Worm (Caenorhabditis elegans) whole organism, L1 larva: ENCODE data around the gene Y50E8A.5.
A peak's percentile ranks its signal among the peaks of the same experiment; 100 is the strongest.

Source experiments
- C16A3.4 ChIP-seq: fragments of 150-350 bp; optimal IDR thresholded peaks from 2 replicates; lab custom pipeline; 2014; ENCODE audit warnings: missing biosample characterization, missing genetic modification characterization
- F16B12.6 ChIP-seq: fragments of 150-350 bp; optimal IDR thresholded peaks from 2 replicates; lab custom pipeline; 2014; ENCODE audit warnings: missing biosample characterization, missing genetic modification characterization
- Y116A8C.19 ChIP-seq: sonication (generic microtip); optimal IDR thresholded peaks from 2 replicates; lab custom pipeline; 2016; ENCODE audit warnings: missing compliant biosample characterization, missing genetic modification characterization, borderline replicate concordance
- aha-1 ChIP-seq: fragments of 150-350 bp; optimal IDR thresholded peaks from 2 replicates; lab custom pipeline; 2014; ENCODE audit warnings: missing biosample characterization, missing genetic modification characterization
- alr-1 ChIP-seq: fragments of 200-800 bp; sonication (Bioruptor generic); optimal IDR thresholded peaks from 2 replicates; lab custom pipeline; 2018; ENCODE audit warnings: borderline replicate concordance, mild to moderate bottlenecking, missing genetic modification characterization, missing compliant biosample characterization
- blmp-1 ChIP-seq: fragments of 150-350 bp; optimal IDR thresholded peaks from 2 replicates; lab custom pipeline; 2014; ENCODE audit warnings: missing biosample characterization, missing genetic modification characterization
- ceh-82 ChIP-seq, 3 experiments: fragments of 150-350 bp in 1 of 3; sonication (generic microtip) in 2 of 3; optimal IDR thresholded peaks; 2 replicates each; lab custom pipeline; 2014 to 2017; ENCODE audit warnings: missing biosample characterization in 3 of 3, missing genetic modification characterization in 3 of 3
- ceh-88 ChIP-seq: fragments of 200-800 bp; sonication (Bioruptor generic); IDR thresholded peaks from 2 replicates; pipeline ENCODE4 v1.3.6; 2022; ENCODE audit warnings: missing genetic modification characterization, missing compliant biosample characterization
- dsc-1 ChIP-seq: sonication (generic microtip); optimal IDR thresholded peaks from 2 replicates; lab custom pipeline; 2016; ENCODE audit warnings: mild to moderate bottlenecking, missing genetic modification characterization, missing compliant biosample characterization
- efl-1 ChIP-seq, 4 experiments: fragments of 150-350 bp; optimal IDR thresholded peaks in 3 of 4; peaks in 1 of 4; 1 replicate in 1 of 4; 2 replicates in 3 of 4; lab custom pipeline; 2014; ENCODE audit warnings: missing biosample characterization in 2 of 4, missing genetic modification characterization in 2 of 4, missing genetic modification reagents in 2 of 4
- efl-3 ChIP-seq: fragments of 200-800 bp; sonication (Bioruptor generic); optimal IDR thresholded peaks from 2 replicates; lab custom pipeline; 2018; ENCODE audit warnings: mild to moderate bottlenecking, missing genetic modification characterization, missing compliant biosample characterization
- egl-27 ChIP-seq, 2 experiments: fragments of 150-350 bp in 1 of 2; sonication (generic microtip); optimal IDR thresholded peaks; 3 replicates each; lab custom pipeline; 2017 to 2018; ENCODE audit warnings: missing biosample characterization in 2 of 2, missing genetic modification characterization in 2 of 2, missing genetic modification reagents in 2 of 2
- elt-3 ChIP-seq, 6 experiments: fragments of 150-350 bp in 1 of 6; sonication (generic microtip); optimal IDR thresholded peaks; 2 replicates each; lab custom pipeline; 2017 to 2018; ENCODE audit warnings: missing biosample characterization in 6 of 6, missing genetic modification characterization in 6 of 6, inconsistent platforms in 1 of 6
- ets-5 ChIP-seq: fragments of 200-800 bp; sonication (Bioruptor generic); IDR thresholded peaks from 2 replicates; pipeline ENCODE4 v1.3.6; 2022; ENCODE audit warnings: missing genetic modification characterization, missing compliant biosample characterization
- grh-1 ChIP-seq: fragments of 200-800 bp; sonication (Bioruptor generic); IDR thresholded peaks from 2 replicates; pipeline ENCODE4 v1.3.6; 2022; ENCODE audit warnings: missing genetic modification reagents, missing genetic modification characterization, missing compliant biosample characterization
- hpl-2 ChIP-seq: fragments of 150-350 bp; optimal IDR thresholded peaks from 2 replicates; lab custom pipeline; 2014; ENCODE audit warnings: missing biosample characterization, missing genetic modification reagents, missing genetic modification characterization
- lin-14 ChIP-seq: fragments of 200-800 bp; sonication (Bioruptor generic); optimal IDR thresholded peaks from 2 replicates; lab custom pipeline; 2018; ENCODE audit warnings: mild to moderate bottlenecking, missing genetic modification characterization, moderate library complexity, missing compliant biosample characterization
- lin-15B ChIP-seq: fragments of 150-350 bp; sonication (generic microtip); optimal IDR thresholded peaks from 3 replicates; lab custom pipeline; 2014; ENCODE audit warnings: missing biosample characterization, missing genetic modification characterization
- lin-35 ChIP-seq, 2 experiments: fragments of 150-350 bp; optimal IDR thresholded peaks; 2 replicates each; lab custom pipeline; 2014; ENCODE audit warnings: missing biosample characterization in 2 of 2, missing genetic modification characterization in 2 of 2, missing genetic modification reagents in 2 of 2
- lin-39 ChIP-seq: fragments of 150-350 bp; optimal IDR thresholded peaks from 2 replicates; lab custom pipeline; 2014; ENCODE audit warnings: missing biosample characterization, missing genetic modification reagents, missing genetic modification characterization
- mab-9 ChIP-seq: fragments of 200-800 bp; sonication (Bioruptor generic); IDR thresholded peaks from 2 replicates; pipeline ENCODE4 v1.3.6; 2022; ENCODE audit warnings: missing genetic modification reagents, missing genetic modification characterization, missing compliant biosample characterization
- mep-1 ChIP-seq: fragments of 150-350 bp; optimal IDR thresholded peaks from 2 replicates; lab custom pipeline; 2014; ENCODE audit warnings: missing biosample characterization, missing genetic modification characterization
- nhr-19 ChIP-seq: fragments of 200-800 bp; sonication (Bioruptor generic); conservative IDR thresholded peaks from 2 replicates; pipeline ENCODE4 v1.3.6; 2022; ENCODE audit warnings: missing genetic modification characterization, missing compliant biosample characterization
- nhr-20 ChIP-seq: sonication (generic microtip); optimal IDR thresholded peaks from 2 replicates; lab custom pipeline; 2016; ENCODE audit warnings: mild to moderate bottlenecking, missing genetic modification characterization, missing compliant biosample characterization
- nhr-237 ChIP-seq: fragments of 150-350 bp; optimal IDR thresholded peaks from 2 replicates; lab custom pipeline; 2014; ENCODE audit warnings: missing biosample characterization, missing genetic modification characterization
- nhr-71 ChIP-seq: sonication (generic microtip); optimal IDR thresholded peaks from 2 replicates; lab custom pipeline; 2016; ENCODE audit warnings: mild to moderate bottlenecking, missing genetic modification characterization, moderate library complexity, missing compliant biosample characterization
- nhr-84 ChIP-seq: sonication (generic microtip); optimal IDR thresholded peaks from 2 replicates; lab custom pipeline; 2017; ENCODE audit warnings: missing biosample characterization, missing genetic modification characterization
- nhr-85 ChIP-seq: sonication (generic microtip); peaks from one replicate; lab custom pipeline; 2016; ENCODE audit warnings: missing genetic modification characterization, inconsistent platforms, missing compliant biosample characterization
- nhr-90 ChIP-seq: sonication (generic microtip); optimal IDR thresholded peaks from 2 replicates; lab custom pipeline; 2016; ENCODE audit warnings: mild to moderate bottlenecking, missing genetic modification characterization, missing compliant biosample characterization; ENCODE audit not compliant: poor library complexity
- pag-3 ChIP-seq: sonication (generic microtip); optimal IDR thresholded peaks from 2 replicates; lab custom pipeline; 2017; ENCODE audit warnings: missing genetic modification characterization, mild to moderate bottlenecking, missing compliant biosample characterization, antibody characterized with exemption, borderline replicate concordance; ENCODE audit not compliant: insufficient read depth
- pqm-1 ChIP-seq: sonication (generic microtip); optimal IDR thresholded peaks from 3 replicates; lab custom pipeline; 2017; ENCODE audit warnings: missing biosample characterization, missing genetic modification characterization
- rnt-1 ChIP-seq: sonication (generic microtip); optimal IDR thresholded peaks from 2 replicates; lab custom pipeline; 2016; ENCODE audit warnings: mild to moderate bottlenecking, missing genetic modification characterization, moderate library complexity, missing compliant biosample characterization
- skn-1 ChIP-seq: fragments of 150-350 bp; optimal IDR thresholded peaks from 2 replicates; lab custom pipeline; 2014; ENCODE audit warnings: missing biosample characterization, missing genetic modification characterization
- snpc-4 ChIP-seq: fragments of 150-350 bp; optimal IDR thresholded peaks from 2 replicates; lab custom pipeline; 2014; ENCODE audit warnings: missing biosample characterization, missing genetic modification characterization
- snu-23 ChIP-seq: sonication (generic microtip); optimal IDR thresholded peaks from 2 replicates; lab custom pipeline; 2016; ENCODE audit warnings: missing genetic modification characterization, missing compliant biosample characterization
- sox-4 ChIP-seq: sonication (generic microtip); optimal IDR thresholded peaks from 2 replicates; lab custom pipeline; 2016; ENCODE audit warnings: missing genetic modification characterization, missing compliant biosample characterization
- swsn-7 ChIP-seq: sonication (generic microtip); optimal IDR thresholded peaks from 2 replicates; lab custom pipeline; 2016; ENCODE audit warnings: missing genetic modification characterization, missing compliant biosample characterization
- tlp-1 ChIP-seq: fragments of 150-350 bp; optimal IDR thresholded peaks from 2 replicates; lab custom pipeline; 2014; ENCODE audit warnings: missing biosample characterization, missing genetic modification characterization
- unc-130 ChIP-seq: fragments of 150-350 bp; optimal IDR thresholded peaks from 2 replicates; lab custom pipeline; 2017; ENCODE audit warnings: missing biosample characterization, missing genetic modification characterization, inconsistent platforms
- unc-30 ChIP-seq: sonication (generic microtip); optimal IDR thresholded peaks from 2 replicates; lab custom pipeline; 2017; ENCODE audit warnings: missing biosample characterization, missing genetic modification characterization
- unc-86 ChIP-seq: sonication (generic microtip); optimal IDR thresholded peaks from 2 replicates; lab custom pipeline; 2016; ENCODE audit warnings: missing genetic modification characterization, missing compliant biosample characterization
- unc-98 ChIP-seq: fragments of 200-800 bp; sonication (Bioruptor generic); IDR thresholded peaks from 2 replicates; pipeline ENCODE4 v1.3.6; 2022; ENCODE audit warnings: missing genetic modification characterization, missing compliant biosample characterization
- xbp-1 ChIP-seq: sonication (generic microtip); optimal IDR thresholded peaks from 2 replicates; lab custom pipeline; 2016; ENCODE audit warnings: missing genetic modification characterization, missing compliant biosample characterization
- ztf-4 ChIP-seq: fragments of 150-350 bp; optimal IDR thresholded peaks from 2 replicates; lab custom pipeline; 2014; ENCODE audit warnings: missing biosample characterization, missing genetic modification characterization

The Y50E8A.5 gene

ce11 chrV:14746975-14747374, 10.2 kb upstream of the Y50E8A.5 start:
- TF ChIP-seq mep-1 (tag; lab: Kevin White, UChicago), result no peak
- TF ChIP-seq, all 84 proteins: peak for 0

- no peak for TF ChIP-seq pqm-1
- TF ChIP-seq alr-1 (tag; lab: Kevin White, UChicago), result no peak
- no peak for TF ChIP-seq unc-98 (GFP tag; lab: Robert Waterston, UW)
- no peak for TF ChIP-seq nhr-85
- TF ChIP-seq ets-5 (GFP tag; lab: Robert Waterston, UW), result no peak
- no peak for TF ChIP-seq C16A3.4 (tag; lab: Kevin White, UChicago)
- no peak for TF ChIP-seq efl-3 (GFP tag; lab: Kevin White, UChicago)
- no peak for TF ChIP-seq dsc-1 (tag; lab: Kevin White, UChicago)
- TF ChIP-seq nhr-20 (tag; lab: Kevin White, UChicago), result no peak
- TF ChIP-seq snu-23 (GFP tag; lab: Kevin White, UChicago), result no peak
- TF ChIP-seq unc-30 (tag; lab: Kevin White, UChicago), result no peak
- no peak for TF ChIP-seq swsn-7 (tag; lab: Kevin White, UChicago)
- TF ChIP-seq grh-1 (GFP tag; lab: Robert Waterston, UW), result no peak
- TF ChIP-seq lin-39 (tag; lab: Kevin White, UChicago), result no peak
- TF ChIP-seq pag-3 (tag; lab: Kevin White, UChicago), result no peak
- TF ChIP-seq ztf-4 (tag; lab: Kevin White, UChicago), result no peak
- no peak for TF ChIP-seq sox-4 (tag; lab: Kevin White, UChicago)
- no peak for TF ChIP-seq aha-1
- no peak for TF ChIP-seq unc-130 (tag; lab: Kevin White, UChicago)
Observed at ce11 chrV:14744824-14745223, 8.1 kb upstream of the Y50E8A.5 start.

DNA sequence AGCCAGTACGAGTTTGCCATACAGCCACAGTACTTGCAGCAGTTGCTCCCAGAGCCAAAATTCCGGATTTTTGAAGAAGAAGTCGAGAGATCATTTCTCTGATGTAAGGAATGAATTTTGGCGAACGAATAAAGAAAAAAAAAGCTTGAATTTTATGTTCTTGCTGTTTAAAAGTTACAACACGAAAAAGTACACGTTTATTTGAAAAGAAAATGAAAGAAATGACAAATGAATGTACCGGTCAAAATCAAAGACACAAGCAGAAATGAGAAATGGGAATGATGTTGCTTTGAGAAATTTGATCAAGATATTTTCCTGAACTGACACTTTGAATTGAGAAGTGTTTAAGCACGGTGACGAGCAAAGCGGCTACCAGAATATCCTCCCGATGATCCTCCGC, 4.5 kb upstream of the Y50E8A.5 start, which contains the start of gene Y50E8A.6:
Gene Y50E8A.6, minus strand, starts transcription at position 101 of the 400 bp plus-strand sequence.
- TF ChIP-seq Y116A8C.19 (no peak), ets-5 (GFP tag; lab: Robert Waterston, UW) (no peak), nhr-71 (tag; lab: Kevin White, UChicago) (no peak), elt-3 (tag; optimal IDR thresholded peaks at IDR 0.05; lab: Kevin White, UChicago) (no peak), nhr-90 (tag; lab: Kevin White, UChicago) (no peak), mab-9 (no peak)

ce11 chrV:14734187-14734765, 2.5 kb downstream of the Y50E8A.5 start, which contains the start of gene unc-61:
TSS of gene unc-61 (minus strand) at chrV:14734237.
- TF ChIP-seq skn-1 (tag; lab: Kevin White, UChicago) (peak; percentile 61), mep-1 (tag; lab: Kevin White, UChicago) (peak; percentile 15), C16A3.4 (tag; lab: Kevin White, UChicago) (peak; percentile 26), unc-86 (tag; lab: Kevin White, UChicago) (no peak), pag-3 (tag; lab: Kevin White, UChicago) (no peak), nhr-237 (tag; lab: Kevin White, UChicago) (no peak), elt-3 (tag; optimal IDR thresholded peaks at IDR 0.05; lab: Kevin White, UChicago) (peak in 1 of 6 experiments; percentile 9), rnt-1 (tag; lab: Kevin White, UChicago) (peak; percentile 28), F16B12.6 (peak; percentile 35), hpl-2 (GFP tag; lab: Kevin White, UChicago) (no peak), ceh-82 (tag; optimal IDR thresholded peaks at IDR 0.05; lab: Kevin White, UChicago) (peak in 1 of 3 experiments; percentile 49), Y116A8C.19 (no peak), snpc-4 (no peak), egl-27 (tag; optimal IDR thresholded peaks at IDR 0.05; lab: Kevin White, UChicago) (no peak), blmp-1 (tag; lab: Kevin White, UChicago) (peak; percentile 5), swsn-7 (tag; lab: Kevin White, UChicago) (peak; percentile 12), tlp-1 (no peak), lin-35 (GFP tag; optimal IDR thresholded peaks at IDR 0.05; lab: Kevin White, UChicago) (peak; percentile 84 to 93), lin-14 (GFP tag; lab: Kevin White, UChicago) (peak; percentile 46), snu-23 (GFP tag; lab: Kevin White, UChicago) (peak; percentile 38), ceh-88 (no peak), unc-130 (tag; lab: Kevin White, UChicago) (peak; percentile 25), xbp-1 (tag; lab: Kevin White, UChicago) (peak; percentile 31), efl-1 (optimal IDR thresholded peaks at IDR 0.05; lab: Kevin White, UChicago) (peak; percentile 91 to 96), efl-1 (GFP tag; optimal IDR thresholded peaks at IDR 0.05 in 1 of 2; lab: Kevin White, UChicago) (peak; percentile 89 to 99), efl-3 (GFP tag; lab: Kevin White, UChicago) (no peak), nhr-84 (tag; lab: Kevin White, UChicago) (no peak), nhr-19 (GFP tag; lab: Robert Waterston, UW) (peak; percentile 24; the same call in 1 of the 2 replicates), lin-15B (tag; lab: Kevin White, UChicago) (peak; percentile 45)
